Worm (Caenorhabditis elegans) whole organism, L4 larva: ENCODE results near the gene rme-1.

ENCODE experiments used
- D1046.2 ChIP-seq: fragments of 200-800 bp; sonication (Bioruptor generic); IDR thresholded peaks from 2 replicates; pipeline ENCODE4 v1.3.6; 2022; ENCODE audit warnings: missing genetic modification characterization, missing compliant biosample characterization
- F49E8.2 ChIP-seq: sonication (generic microtip); optimal IDR thresholded peaks from 2 replicates; lab custom pipeline; 2016; ENCODE audit warnings: missing compliant biosample characterization, mild to moderate bottlenecking, missing genetic modification characterization, borderline replicate concordance
- R02D3.7 ChIP-seq: fragments of 150-350 bp; sonication (generic microtip); optimal IDR thresholded peaks from 3 replicates; lab custom pipeline; 2014; ENCODE audit warnings: missing biosample characterization, missing genetic modification characterization
- T20F7.1 ChIP-seq: fragments of 200-800 bp; sonication (Bioruptor generic); optimal IDR thresholded peaks from 2 replicates; lab custom pipeline; 2018; ENCODE audit warnings: mild to moderate bottlenecking, missing genetic modification characterization, missing compliant biosample characterization
- Y5F2A.4 ChIP-seq: fragments of 200-800 bp; sonication (Bioruptor generic); optimal IDR thresholded peaks from 2 replicates; lab custom pipeline; 2018; ENCODE audit warnings: mild to moderate bottlenecking, missing genetic modification characterization, missing compliant biosample characterization
- ZK546.5 ChIP-seq, 2 experiments: sonication (generic microtip); optimal IDR thresholded peaks; 2 replicates each; lab custom pipeline; 2017; ENCODE audit warnings: missing biosample characterization in 2 of 2, missing genetic modification characterization in 2 of 2
- aha-1 ChIP-seq: fragments of 150-350 bp; peaks from one replicate; lab custom pipeline; 2014; ENCODE audit warnings: missing biosample characterization, missing genetic modification characterization
- arid-1 ChIP-seq: fragments of 200-800 bp; sonication (Bioruptor generic); conservative IDR thresholded peaks from 2 replicates; pipeline ENCODE4 v1.3.6; 2022; ENCODE audit warnings: missing genetic modification reagents, missing genetic modification characterization, missing compliant biosample characterization
- ceh-20 ChIP-seq: fragments of 200-800 bp; sonication (Bioruptor generic); IDR thresholded peaks from 2 replicates; pipeline ENCODE4 v1.3.6; 2022; ENCODE audit warnings: missing genetic modification reagents, missing genetic modification characterization, missing compliant biosample characterization
- ceh-28 ChIP-seq: fragments of 150-350 bp; optimal IDR thresholded peaks from 2 replicates; lab custom pipeline; 2014; ENCODE audit warnings: missing biosample characterization, missing genetic modification reagents, missing genetic modification characterization
- daf-12 ChIP-seq: fragments of 150-350 bp; optimal IDR thresholded peaks from 2 replicates; lab custom pipeline; 2014; ENCODE audit warnings: missing biosample characterization, missing genetic modification reagents, missing genetic modification characterization
- daf-16 ChIP-seq, 3 experiments: sonication (generic microtip); optimal IDR thresholded peaks; 2 replicates each; lab custom pipeline; 2016 to 2017; ENCODE audit warnings: missing genetic modification characterization in 3 of 3, missing genetic modification reagents in 3 of 3, mild to moderate bottlenecking in 2 of 3, missing compliant biosample characterization in 2 of 3, missing biosample characterization in 1 of 3, moderate library complexity in 1 of 3
- dmd-6 ChIP-seq: fragments of 200-800 bp; sonication (Bioruptor generic); IDR thresholded peaks from 2 replicates; pipeline ENCODE4 v1.3.6; 2022; ENCODE audit warnings: missing genetic modification reagents, missing genetic modification characterization, missing compliant biosample characterization
- dmd-9 ChIP-seq: fragments of 200-800 bp; sonication (Bioruptor generic); IDR thresholded peaks from 2 replicates; pipeline ENCODE4 v1.3.6; 2022; ENCODE audit warnings: missing genetic modification reagents, missing genetic modification characterization, missing compliant biosample characterization
- dpl-1 ChIP-seq: fragments of 150-350 bp; optimal IDR thresholded peaks from 2 replicates; lab custom pipeline; 2014; ENCODE audit warnings: missing biosample characterization, missing genetic modification reagents, missing genetic modification characterization
- dve-1 ChIP-seq: sonication (generic microtip); optimal IDR thresholded peaks from 2 replicates; lab custom pipeline; 2017; ENCODE audit warnings: antibody characterized with exemption, mild to moderate bottlenecking, missing genetic modification characterization, missing compliant biosample characterization; ENCODE audit not compliant: insufficient read depth
- egl-43 ChIP-seq: fragments of 200-800 bp; sonication (Bioruptor generic); IDR thresholded peaks from 2 replicates; pipeline ENCODE4 v1.3.6; 2022; ENCODE audit warnings: missing genetic modification reagents, missing genetic modification characterization, missing compliant biosample characterization
- fos-1 ChIP-seq: fragments of 150-350 bp; optimal IDR thresholded peaks from 2 replicates; lab custom pipeline; 2014; ENCODE audit warnings: missing biosample characterization, missing genetic modification characterization
- gei-8 ChIP-seq: fragments of 200-800 bp; sonication (Bioruptor generic); optimal IDR thresholded peaks from 2 replicates; lab custom pipeline; 2018; ENCODE audit warnings: mild to moderate bottlenecking, missing genetic modification characterization, missing compliant biosample characterization
- hif-1 ChIP-seq, 2 experiments: sonication (generic microtip); optimal IDR thresholded peaks; 2 replicates each; lab custom pipeline; 2016 to 2017; ENCODE audit warnings: missing compliant biosample characterization in 2 of 2, missing genetic modification characterization in 2 of 2, missing genetic modification reagents in 2 of 2, missing genotype in 2 of 2, mild to moderate bottlenecking in 1 of 2
- hlh-11 ChIP-seq: fragments of 200-800 bp; sonication (Bioruptor generic); optimal IDR thresholded peaks from 2 replicates; lab custom pipeline; 2018; ENCODE audit warnings: mild to moderate bottlenecking, missing genetic modification characterization, missing compliant biosample characterization
- hlh-30 ChIP-seq: sonication (generic microtip); optimal IDR thresholded peaks from 2 replicates; lab custom pipeline; 2017; ENCODE audit warnings: antibody characterized with exemption, mild to moderate bottlenecking, missing genetic modification characterization, missing compliant biosample characterization; ENCODE audit not compliant: insufficient read depth
- hmg-1.1 ChIP-seq: fragments of 200-800 bp; sonication (Bioruptor generic); IDR thresholded peaks from 2 replicates; pipeline ENCODE4 v1.3.6; 2022; ENCODE audit warnings: missing genetic modification reagents, missing genetic modification characterization, missing compliant biosample characterization
- jun-1 ChIP-seq: fragments of 150-350 bp; optimal IDR thresholded peaks from 2 replicates; lab custom pipeline; 2014; ENCODE audit warnings: missing biosample characterization, missing genetic modification reagents, missing genetic modification characterization
- lin-39 ChIP-seq: fragments of 150-350 bp; optimal IDR thresholded peaks from 2 replicates; lab custom pipeline; 2014; ENCODE audit warnings: missing biosample characterization, missing genetic modification reagents, missing genetic modification characterization
- lsy-2 ChIP-seq, 2 experiments: fragments of 150-350 bp in 1 of 2; sonication (generic microtip) in 1 of 2; optimal IDR thresholded peaks; 2 replicates each; lab custom pipeline; 2014 to 2017; ENCODE audit warnings: missing biosample characterization in 2 of 2, missing genetic modification characterization in 2 of 2
- mdl-1 ChIP-seq, 2 experiments: fragments of 150-350 bp in 1 of 2; sonication (generic microtip) in 1 of 2; optimal IDR thresholded peaks; 2 replicates each; lab custom pipeline; 2014 to 2017; ENCODE audit warnings: missing biosample characterization in 2 of 2, missing genetic modification characterization in 2 of 2
- mdt-29 ChIP-seq: fragments of 200-800 bp; sonication (Bioruptor generic); IDR thresholded peaks from 2 replicates; pipeline ENCODE4 v1.3.6; 2022; ENCODE audit warnings: missing genetic modification reagents, missing genetic modification characterization, missing compliant biosample characterization
- mep-1 ChIP-seq: fragments of 150-350 bp; sonication (generic microtip); optimal IDR thresholded peaks from 3 replicates; lab custom pipeline; 2014; ENCODE audit warnings: missing biosample characterization, missing genetic modification characterization
- mes-2 ChIP-seq: sonication (generic microtip); optimal IDR thresholded peaks from 2 replicates; lab custom pipeline; 2016; ENCODE audit warnings: missing genotype, mild to moderate bottlenecking, missing genetic modification characterization, missing compliant biosample characterization; ENCODE audit not compliant: poor library complexity, severe bottlenecking
- mxl-2 ChIP-seq: fragments of 200-800 bp; sonication (Bioruptor generic); conservative IDR thresholded peaks from 2 replicates; pipeline ENCODE4 v1.3.6; 2022; ENCODE audit warnings: missing genetic modification reagents, missing genetic modification characterization, missing compliant biosample characterization
- mxl-3 ChIP-seq: fragments of 200-800 bp; sonication (Bioruptor generic); optimal IDR thresholded peaks from 2 replicates; lab custom pipeline; 2018; ENCODE audit warnings: mild to moderate bottlenecking, missing genetic modification characterization, missing compliant biosample characterization
- nhr-11 ChIP-seq: fragments of 150-350 bp; optimal IDR thresholded peaks from 2 replicates; lab custom pipeline; 2014; ENCODE audit warnings: missing biosample characterization, missing genetic modification characterization
- nhr-111 ChIP-seq: fragments of 200-800 bp; sonication (Bioruptor generic); optimal IDR thresholded peaks from 2 replicates; lab custom pipeline; 2018; ENCODE audit warnings: mild to moderate bottlenecking, missing genetic modification characterization, missing compliant biosample characterization
- nhr-237 ChIP-seq: sonication (generic microtip); optimal IDR thresholded peaks from 2 replicates; lab custom pipeline; 2017; ENCODE audit warnings: missing biosample characterization, missing genetic modification characterization
- nhr-28 ChIP-seq: fragments of 150-350 bp; optimal IDR thresholded peaks from 2 replicates; lab custom pipeline; 2014; ENCODE audit warnings: missing biosample characterization, missing genetic modification characterization
- nhr-42 ChIP-seq: fragments of 200-800 bp; sonication (Bioruptor generic); IDR thresholded peaks from 2 replicates; pipeline ENCODE4 v1.3.6; 2022; ENCODE audit warnings: missing genetic modification characterization, missing compliant biosample characterization
- nhr-48 ChIP-seq: sonication (generic microtip); optimal IDR thresholded peaks from 2 replicates; lab custom pipeline; 2016; ENCODE audit warnings: mild to moderate bottlenecking, missing genetic modification characterization, missing compliant biosample characterization
- nhr-6 ChIP-seq: fragments of 150-350 bp; optimal IDR thresholded peaks from 2 replicates; lab custom pipeline; 2014; ENCODE audit warnings: missing biosample characterization, missing genetic modification characterization
- nhr-77 ChIP-seq: fragments of 150-350 bp; optimal IDR thresholded peaks from 2 replicates; lab custom pipeline; 2014; ENCODE audit warnings: missing biosample characterization, missing genetic modification characterization
- pha-4 ChIP-seq, 2 experiments: fragments of 150-350 bp in 1 of 2; fragments of 200-800 bp in 1 of 2; sonication (Bioruptor generic) in 1 of 2; IDR thresholded peaks in 1 of 2; optimal IDR thresholded peaks in 1 of 2; 2 replicates each; pipeline versions ENCODE4 v1.3.6 to Lab custom; 2014 to 2022; ENCODE audit warnings: missing genetic modification characterization in 2 of 2, missing genetic modification reagents in 2 of 2, missing biosample characterization in 1 of 2, missing compliant biosample characterization in 1 of 2
- php-3 ChIP-seq: fragments of 200-800 bp; sonication (Bioruptor generic); IDR thresholded peaks from 2 replicates; pipeline ENCODE4 v1.3.6; 2022; ENCODE audit warnings: missing genetic modification reagents, missing genetic modification characterization, missing compliant biosample characterization
- rbr-2 ChIP-seq: sonication (generic microtip); optimal IDR thresholded peaks from 2 replicates; lab custom pipeline; 2016; ENCODE audit warnings: missing genotype, missing genetic modification characterization, missing compliant biosample characterization
- tag-97 ChIP-seq: fragments of 200-800 bp; sonication (Bioruptor generic); IDR thresholded peaks from 2 replicates; pipeline ENCODE4 v1.3.6; 2022; ENCODE audit warnings: missing genetic modification characterization, missing compliant biosample characterization
- unc-130 ChIP-seq: sonication (generic microtip); optimal IDR thresholded peaks from 2 replicates; lab custom pipeline; 2016; ENCODE audit warnings: missing genetic modification reagents, missing genetic modification characterization, missing compliant biosample characterization
- unc-62 ChIP-seq, 3 experiments: fragments of 150-350 bp in 1 of 3; sonication (generic microtip); optimal IDR thresholded peaks in 2 of 3; peaks in 1 of 3; 1 replicate in 1 of 3; 2 replicates in 2 of 3; lab custom pipeline; 2014 to 2017; ENCODE audit warnings: missing biosample characterization in 3 of 3, missing genetic modification characterization in 3 of 3, missing genetic modification reagents in 3 of 3, missing genotype in 1 of 3
- vab-7 ChIP-seq: fragments of 200-800 bp; sonication (Bioruptor generic); IDR thresholded peaks from 2 replicates; pipeline ENCODE4 v1.3.6; 2022; ENCODE audit warnings: missing genetic modification reagents, missing genetic modification characterization, missing compliant biosample characterization
- zag-1 ChIP-seq: fragments of 150-350 bp; optimal IDR thresholded peaks from 2 replicates; lab custom pipeline; 2014; ENCODE audit warnings: missing biosample characterization, missing genetic modification characterization
- ztf-7 ChIP-seq: fragments of 150-350 bp; optimal IDR thresholded peaks from 2 replicates; lab custom pipeline; 2014; ENCODE audit warnings: missing biosample characterization, missing genetic modification characterization

Gene rme-1

ce11 chrV:6213845-6214244 is 5.2 kb downstream of the rme-1 start:
- peak in 1 of 2 experiments; percentile 100 for TF ChIP-seq unc-62 (GFP tag; optimal IDR thresholded peaks at IDR 0.05 in 1 of 2; lab: Kevin White, UChicago)
- TF ChIP-seq unc-62 (tag; optimal IDR thresholded peaks at IDR 0.05; lab: Kevin White, UChicago): no peak
- TF ChIP-seq Y5F2A.4 (GFP tag; lab: Kevin White, UChicago): no peak
- peak; percentile 33 for TF ChIP-seq dmd-6 (GFP tag; lab: Robert Waterston, UW)
- 0 out of 2 replicates have a peak, but pooled peaks have one; percentile 10 for TF ChIP-seq egl-43 (GFP tag; lab: Robert Waterston, UW)
- TF ChIP-seq mxl-3: peak; percentile 71
- no peak for TF ChIP-seq mxl-2 (GFP tag; lab: Robert Waterston, UW)
- no peak for TF ChIP-seq gei-8 (GFP tag; lab: Kevin White, UChicago)
- peak; percentile 70 for TF ChIP-seq mep-1 (tag; lab: Kevin White, UChicago)
- TF ChIP-seq ztf-7 (tag; lab: Kevin White, UChicago): peak; percentile 35
- TF ChIP-seq dve-1: peak; percentile 76
- peak; percentile 26 for TF ChIP-seq nhr-48 (tag; lab: Kevin White, UChicago)
- peak; percentile 80 for TF ChIP-seq hlh-11
- TF ChIP-seq nhr-77: peak; percentile 54
- TF ChIP-seq lin-39: no peak
- TF ChIP-seq nhr-6: peak; percentile 80
- no peak for TF ChIP-seq R02D3.7
- no peak for TF ChIP-seq daf-16 (GFP tag; optimal IDR thresholded peaks at IDR 0.05; lab: Kevin White, UChicago)
- TF ChIP-seq daf-16 (tag; optimal IDR thresholded peaks at IDR 0.05; lab: Kevin White, UChicago): peak; percentile 46
- TF ChIP-seq vab-7 (GFP tag; lab: Robert Waterston, UW): no peak
- peak; percentile 13 for TF ChIP-seq nhr-11 (tag; lab: Kevin White, UChicago)
- peak; percentile 37 for TF ChIP-seq dpl-1 (GFP tag; lab: Kevin White, UChicago)
- TF ChIP-seq zag-1 (tag; lab: Kevin White, UChicago): no peak
- 0 out of 2 replicates have a peak, but pooled peaks have one; percentile 28 for TF ChIP-seq ceh-20
- TF ChIP-seq unc-130 (GFP tag; lab: Kevin White, UChicago): no peak
- no peak for TF ChIP-seq tag-97 (GFP tag; lab: Robert Waterston, UW)
- no peak for TF ChIP-seq T20F7.1 (GFP tag; lab: Kevin White, UChicago)
- TF ChIP-seq nhr-42: peak; percentile 39; the same call in 1 of the 2 replicates
- no peak for TF ChIP-seq F49E8.2 (tag; lab: Kevin White, UChicago)
- TF ChIP-seq nhr-237 (tag; lab: Kevin White, UChicago): no peak
- TF ChIP-seq nhr-28 (tag; lab: Kevin White, UChicago): peak; percentile 35
- peak; percentile 4 for TF ChIP-seq ceh-28 (tag; lab: Kevin White, UChicago)
- TF ChIP-seq hlh-30 (tag; lab: Kevin White, UChicago): peak; percentile 94
- TF ChIP-seq php-3 (GFP tag; lab: Robert Waterston, UW): no peak
- TF ChIP-seq mes-2 (tag; lab: Kevin White, UChicago): peak; percentile 66
- peak in 1 of 2 experiments; percentile 68 for TF ChIP-seq lsy-2 (tag; optimal IDR thresholded peaks at IDR 0.05; lab: Kevin White, UChicago)
- TF ChIP-seq mdl-1 (tag; optimal IDR thresholded peaks at IDR 0.05; lab: Kevin White, UChicago): peak; percentile 79 to 81
- TF ChIP-seq hif-1 (tag; optimal IDR thresholded peaks at IDR 0.05; lab: Kevin White, UChicago): peak in 1 of 2 experiments; percentile 41
- no peak for TF ChIP-seq daf-12 (tag; lab: Kevin White, UChicago)
- TF ChIP-seq ZK546.5 (tag; optimal IDR thresholded peaks at IDR 0.05; lab: Kevin White, UChicago): no peak
- no peak for TF ChIP-seq nhr-111
- TF ChIP-seq aha-1 (tag; lab: Kevin White, UChicago): no peak
- no peak for TF ChIP-seq arid-1
- no peak for TF ChIP-seq pha-4 (GFP tag; IDR thresholded peaks at IDR 0.05; lab: Robert Waterston, UW)
- TF ChIP-seq pha-4 (tag; optimal IDR thresholded peaks at IDR 0.05; lab: Kevin White, UChicago): peak; percentile 86
- TF ChIP-seq fos-1 (tag; lab: Kevin White, UChicago): peak; percentile 4
- TF ChIP-seq D1046.2 (GFP tag; lab: Robert Waterston, UW): no peak
- peak; percentile 56 for TF ChIP-seq rbr-2
- peak; percentile 78 for TF ChIP-seq jun-1
- TF ChIP-seq dmd-9 (GFP tag; lab: Robert Waterston, UW): no peak
- peak; percentile 79 for TF ChIP-seq hmg-1.1
- TF ChIP-seq mdt-29 (GFP tag; lab: Robert Waterston, UW): 0 out of 2 replicates have a peak, but pooled peaks have one; percentile 38
